Fruit fly (Drosophila melanogaster) whole organism, prepupa: ENCODE results near the gene COX6AL2.
A peak's percentile ranks its signal among the peaks of the same experiment; 100 is the strongest.

Source experiments
- CG10631 ChIP-seq: fragments of 200-800 bp; sonication (Bioruptor generic); optimal IDR thresholded peaks from 2 replicates; lab custom pipeline; 2016; ENCODE audit warnings: missing biosample characterization, missing genetic modification characterization
- CG10669 ChIP-seq: fragments of 200-800 bp; sonication (Bioruptor generic); optimal IDR thresholded peaks from 3 replicates; lab custom pipeline; 2018; ENCODE audit warnings: missing biosample characterization, mild to moderate bottlenecking, missing genetic modification characterization, moderate library complexity
- CG11294 ChIP-seq: fragments of 200-800 bp; sonication (Bioruptor generic); IDR thresholded peaks from 2 replicates; pipeline ENCODE4 v1.3.6; 2022; ENCODE audit warnings: missing biosample characterization, missing genetic modification characterization
- CG11762 ChIP-seq: fragments of 200-800 bp; sonication (Bioruptor generic); optimal IDR thresholded peaks from 3 replicates; lab custom pipeline; 2016; ENCODE audit warnings: missing biosample characterization, missing genetic modification characterization; ENCODE audit not compliant: insufficient read depth
- CG11902 ChIP-seq: fragments of 200-800 bp; sonication (Bioruptor generic); optimal IDR thresholded peaks from 3 replicates; lab custom pipeline; 2016; ENCODE audit warnings: missing biosample characterization, missing genetic modification characterization
- CG15336 ChIP-seq: fragments of 200-800 bp; sonication (Bioruptor generic); IDR thresholded peaks from 2 replicates; pipeline ENCODE4 v1.3.6; 2022; ENCODE audit warnings: missing biosample characterization, missing genetic modification characterization
- CG1621 ChIP-seq: fragments of 200-800 bp; sonication (Bioruptor generic); optimal IDR thresholded peaks from 3 replicates; lab custom pipeline; 2018; ENCODE audit warnings: missing biosample characterization, mild to moderate bottlenecking, missing genetic modification characterization
- CG16779 ChIP-seq: fragments of 200-800 bp; sonication (Bioruptor generic); optimal IDR thresholded peaks from 3 replicates; lab custom pipeline; 2017; ENCODE audit warnings: missing biosample characterization, mild to moderate bottlenecking, missing genetic modification characterization
- CG3032 ChIP-seq: fragments of 200-800 bp; optimal IDR thresholded peaks from 2 replicates; lab custom pipeline; 2019; ENCODE audit warnings: missing biosample characterization, mild to moderate bottlenecking, missing genetic modification characterization, moderate library complexity
- CG31627 ChIP-seq: fragments of 200-800 bp; sonication (Bioruptor generic); optimal IDR thresholded peaks from 3 replicates; lab custom pipeline; 2016; ENCODE audit warnings: missing biosample characterization, missing genetic modification characterization
- CG32006 ChIP-seq: fragments of 200-800 bp; sonication (Bioruptor generic); optimal IDR thresholded peaks from 3 replicates; lab custom pipeline; 2017; ENCODE audit warnings: missing biosample characterization, mild to moderate bottlenecking, missing genetic modification characterization
- CG34406 ChIP-seq: fragments of 200-800 bp; sonication (Bioruptor generic); optimal IDR thresholded peaks from 3 replicates; lab custom pipeline; 2016; ENCODE audit warnings: missing biosample characterization, missing genetic modification characterization
- CG4318 ChIP-seq: fragments of 200-800 bp; sonication (Bioruptor generic); optimal IDR thresholded peaks from 3 replicates; lab custom pipeline; 2017; ENCODE audit warnings: missing biosample characterization, mild to moderate bottlenecking, missing genetic modification characterization
- CG6163 ChIP-seq: fragments of 200-800 bp; sonication (Bioruptor generic); IDR thresholded peaks from 3 replicates; pipeline ENCODE4 v1.3.6; 2022; ENCODE audit warnings: missing biosample characterization, missing genetic modification characterization
- CG6792 ChIP-seq: fragments of 200-800 bp; sonication (Bioruptor generic); optimal IDR thresholded peaks from 3 replicates; lab custom pipeline; 2016; ENCODE audit warnings: missing biosample characterization, missing genetic modification characterization
- CG6808 ChIP-seq: fragments of 200-800 bp; sonication (Bioruptor generic); optimal IDR thresholded peaks from 3 replicates; lab custom pipeline; 2017; ENCODE audit warnings: missing biosample characterization, missing genetic modification characterization, mild to moderate bottlenecking, moderate library complexity, missing genetic modification reagents
- CG7368 ChIP-seq: fragments of 200-800 bp; sonication (Bioruptor generic); optimal IDR thresholded peaks from 3 replicates; lab custom pipeline; 2016; ENCODE audit warnings: missing biosample characterization, missing genetic modification characterization
- CG8319 ChIP-seq: fragments of 200-800 bp; sonication (Bioruptor generic); optimal IDR thresholded peaks from 3 replicates; lab custom pipeline; 2016; ENCODE audit warnings: missing biosample characterization, missing genetic modification characterization
- CG8632 ChIP-seq: fragments of 200-800 bp; sonication (Bioruptor generic); optimal IDR thresholded peaks from 3 replicates; lab custom pipeline; 2016; ENCODE audit warnings: missing biosample characterization, missing genetic modification characterization
- CG9139 ChIP-seq: fragments of 200-800 bp; sonication (Bioruptor generic); optimal IDR thresholded peaks from 3 replicates; lab custom pipeline; 2017; ENCODE audit warnings: missing biosample characterization, mild to moderate bottlenecking, missing genetic modification characterization
- Eip75B ChIP-seq: fragments of 200-800 bp; sonication (Bioruptor generic); optimal IDR thresholded peaks from 3 replicates; lab custom pipeline; 2016; ENCODE audit warnings: missing biosample characterization, missing genetic modification characterization
- Eip78C ChIP-seq: fragments of 200-800 bp; sonication (Bioruptor generic); peaks from one replicate; lab custom pipeline; 2016; ENCODE audit warnings: missing biosample characterization, missing genetic modification characterization
- Eip93F ChIP-seq: fragments of 200-800 bp; sonication (Bioruptor generic); optimal IDR thresholded peaks from 2 replicates; lab custom pipeline; 2016; ENCODE audit warnings: missing biosample characterization, mild to moderate bottlenecking, missing genetic modification characterization
- Ets21C ChIP-seq: fragments of 200-800 bp; sonication (Bioruptor generic); optimal IDR thresholded peaks from 3 replicates; lab custom pipeline; 2016; ENCODE audit warnings: missing biosample characterization, missing genetic modification characterization
- Ets96B ChIP-seq: fragments of 200-800 bp; optimal IDR thresholded peaks from 2 replicates; lab custom pipeline; 2019; ENCODE audit warnings: missing biosample characterization, mild to moderate bottlenecking, missing genetic modification characterization, moderate library complexity
- Gug ChIP-seq: fragments of 200-800 bp; sonication (Bioruptor generic); IDR thresholded peaks from 2 replicates; pipeline ENCODE4 v1.3.6; 2022; ENCODE audit warnings: missing biosample characterization, missing genetic modification characterization
- Hr38 ChIP-seq: sonication (Bioruptor generic); optimal IDR thresholded peaks from 2 replicates; lab custom pipeline; 2016; ENCODE audit warnings: missing biosample characterization, missing genetic modification characterization
- Hr39 ChIP-seq: fragments of 200-800 bp; sonication (Bioruptor generic); optimal IDR thresholded peaks from 2 replicates; lab custom pipeline; 2016; ENCODE audit warnings: missing biosample characterization, missing genetic modification characterization
- Hr4 ChIP-seq: fragments of 200-800 bp; sonication (Bioruptor generic); optimal IDR thresholded peaks from 3 replicates; lab custom pipeline; 2016; ENCODE audit warnings: missing biosample characterization, missing genetic modification characterization
- Met ChIP-seq: fragments of 200-800 bp; sonication (Bioruptor generic); optimal IDR thresholded peaks from 3 replicates; lab custom pipeline; 2016; ENCODE audit warnings: missing biosample characterization, missing genetic modification characterization
- OdsH ChIP-seq: fragments of 200-800 bp; sonication (Bioruptor generic); optimal IDR thresholded peaks from 3 replicates; lab custom pipeline; 2016; ENCODE audit warnings: missing biosample characterization, missing genetic modification characterization
- Smox ChIP-seq: fragments of 200-800 bp; sonication (Bioruptor generic); optimal IDR thresholded peaks from 3 replicates; lab custom pipeline; 2016; ENCODE audit warnings: missing biosample characterization, missing genetic modification characterization
- Sox14 ChIP-seq: fragments of 200-800 bp; sonication (Bioruptor generic); optimal IDR thresholded peaks from 3 replicates; lab custom pipeline; 2016; ENCODE audit warnings: missing biosample characterization, missing genetic modification characterization
- Sox15 ChIP-seq: fragments of 200-800 bp; sonication (Bioruptor generic); optimal IDR thresholded peaks from 3 replicates; lab custom pipeline; 2016; ENCODE audit warnings: missing biosample characterization, missing genetic modification characterization
- achi ChIP-seq: fragments of 200-800 bp; sonication (Bioruptor generic); optimal IDR thresholded peaks from 3 replicates; lab custom pipeline; 2016; ENCODE audit warnings: missing biosample characterization, missing genetic modification characterization
- acj6 ChIP-seq: fragments of 200-800 bp; sonication (Bioruptor generic); optimal IDR thresholded peaks from 3 replicates; lab custom pipeline; 2016; ENCODE audit warnings: missing biosample characterization, missing genetic modification characterization
- cyc ChIP-seq: fragments of 200-800 bp; sonication (Bioruptor generic); optimal IDR thresholded peaks from 3 replicates; lab custom pipeline; 2016; ENCODE audit warnings: missing biosample characterization, missing genetic modification characterization
- dac ChIP-seq: fragments of 200-800 bp; sonication (Bioruptor generic); optimal IDR thresholded peaks from 2 replicates; lab custom pipeline; 2017; ENCODE audit warnings: missing biosample characterization, mild to moderate bottlenecking, missing genetic modification characterization
- dsx ChIP-seq: fragments of 200-800 bp; optimal IDR thresholded peaks from 3 replicates; lab custom pipeline; 2019; ENCODE audit warnings: missing biosample characterization, mild to moderate bottlenecking, missing genetic modification characterization, moderate library complexity; ENCODE audit not compliant: poor library complexity, severe bottlenecking
- eg ChIP-seq: fragments of 200-800 bp; sonication (Bioruptor generic); IDR thresholded peaks from 3 replicates; pipeline ENCODE4 v1.3.6; 2022; ENCODE audit warnings: missing biosample characterization, missing genetic modification characterization
- esn ChIP-seq: fragments of 200-800 bp; sonication (Bioruptor generic); optimal IDR thresholded peaks from 2 replicates; lab custom pipeline; 2016; ENCODE audit warnings: missing biosample characterization, mild to moderate bottlenecking, missing genetic modification characterization, moderate library complexity
- fd59A ChIP-seq: fragments of 200-800 bp; sonication (Bioruptor generic); optimal IDR thresholded peaks from 2 replicates; lab custom pipeline; 2017; ENCODE audit warnings: missing biosample characterization, mild to moderate bottlenecking, missing genetic modification characterization, missing genetic modification reagents
- fd85E ChIP-seq: fragments of 200-800 bp; sonication (Bioruptor generic); optimal IDR thresholded peaks from 3 replicates; lab custom pipeline; 2016; ENCODE audit warnings: missing biosample characterization, missing genetic modification characterization
- lz ChIP-seq: fragments of 200-800 bp; sonication (Bioruptor generic); optimal IDR thresholded peaks from 3 replicates; lab custom pipeline; 2016; ENCODE audit warnings: missing biosample characterization, missing genetic modification characterization
- net ChIP-seq: fragments of 200-800 bp; sonication (Bioruptor generic); optimal IDR thresholded peaks from 3 replicates; lab custom pipeline; 2016; ENCODE audit warnings: missing biosample characterization, missing genetic modification characterization
- pdm3 ChIP-seq: fragments of 200-800 bp; sonication (Bioruptor generic); optimal IDR thresholded peaks from 3 replicates; lab custom pipeline; 2016; ENCODE audit warnings: missing biosample characterization, missing genetic modification characterization
- salr ChIP-seq, 2 experiments: fragments of 200-800 bp; sonication (Bioruptor generic); optimal IDR thresholded peaks; 3 replicates each; lab custom pipeline; 2016 to 2018; ENCODE audit warnings: missing biosample characterization in 2 of 2, missing genetic modification characterization in 2 of 2, mild to moderate bottlenecking in 1 of 2
- spab ChIP-seq: fragments of 200-800 bp; sonication (Bioruptor generic); optimal IDR thresholded peaks from 2 replicates; lab custom pipeline; 2017; ENCODE audit warnings: missing biosample characterization, mild to moderate bottlenecking, missing genetic modification characterization, missing genetic modification reagents
- ss ChIP-seq, 2 experiments: fragments of 200-800 bp; sonication (Bioruptor generic); optimal IDR thresholded peaks; 2 replicates in 1 of 2; 3 replicates in 1 of 2; lab custom pipeline; 2017 to 2018; ENCODE audit warnings: mild to moderate bottlenecking in 2 of 2, missing biosample characterization in 2 of 2, missing genetic modification characterization in 2 of 2, moderate library complexity in 1 of 2
- topi ChIP-seq: fragments of 200-800 bp; sonication (Bioruptor generic); optimal IDR thresholded peaks from 3 replicates; lab custom pipeline; 2016; ENCODE audit warnings: missing biosample characterization, missing genetic modification characterization
- vri ChIP-seq: fragments of 200-800 bp; sonication (Bioruptor generic); optimal IDR thresholded peaks from 3 replicates; lab custom pipeline; 2016; ENCODE audit warnings: missing biosample characterization, mild to moderate bottlenecking, missing genetic modification characterization

Gene COX6AL2

dm6 chr3L:18889222-18889866 is 24.6 kb downstream of the COX6AL2 start:
- TF ChIP-seq dsx (GFP tag; lab: Kevin White, UChicago) (no peak), CG7368 (GFP tag; lab: Kevin White, UChicago) (no peak), Ets21C (GFP tag; lab: Kevin White, UChicago) (no peak), OdsH (GFP tag; lab: Kevin White, UChicago) (peak; percentile 25), Smox (GFP tag; lab: Kevin White, UChicago) (peak; percentile 5), esn (peak; percentile 35), CG10669 (GFP tag; lab: Kevin White, UChicago) (peak; percentile 23), CG16779 (peak; percentile 30), Eip93F (no peak), eg (no peak; the same call in 2 of the 3 replicates), net (GFP tag; lab: Kevin White, UChicago) (peak; percentile 46), CG4318 (GFP tag; lab: Kevin White, UChicago) (no peak), acj6 (GFP tag; lab: Kevin White, UChicago) (peak; percentile 10), CG6808 (GFP tag; lab: Kevin White, UChicago) (peak; percentile 71), vri (GFP tag; lab: Kevin White, UChicago) (peak; percentile 41), Ets96B (tag; lab: Kevin White, UChicago) (peak; percentile 12), salr (GFP tag; optimal IDR thresholded peaks at IDR 0.05; lab: Kevin White, UChicago) (no peak), Eip78C (GFP tag; lab: Kevin White, UChicago) (peak; percentile 80), Hr38 (GFP tag; lab: Kevin White, UChicago) (no peak), CG34406 (GFP tag; lab: Kevin White, UChicago) (no peak), CG10631 (GFP tag; lab: Kevin White, UChicago) (peak; percentile 3), Sox14 (GFP tag; lab: Kevin White, UChicago) (peak; percentile 10), CG6792 (GFP tag; lab: Kevin White, UChicago) (no peak), lz (no peak), Sox15 (no peak), CG31627 (GFP tag; lab: Kevin White, UChicago) (no peak), topi (peak; percentile 14), dac (GFP tag; lab: Kevin White, UChicago) (no peak), fd59A (GFP tag; lab: Kevin White, UChicago) (no peak), CG3032 (peak; percentile 8), pdm3 (GFP tag; lab: Kevin White, UChicago) (peak; percentile 19), Gug (GFP tag; lab: Robert Waterston, UW) (0 out of 2 replicates have a peak, but pooled peaks have one; percentile 27), CG8319 (GFP tag; lab: Kevin White, UChicago) (no peak), CG32006 (GFP tag; lab: Kevin White, UChicago) (peak; percentile 7), CG8632 (peak; percentile 1), CG15336 (GFP tag; lab: Robert Waterston, UW) (peak; percentile 31; the same call in 1 of the 2 replicates), CG11294 (GFP tag; lab: Robert Waterston, UW) (peak; percentile 16; the same call in 1 of the 2 replicates), CG1621 (tag; lab: Kevin White, UChicago) (no peak), CG6163 (GFP tag; lab: Robert Waterston, UW) (peak; percentile 29; the same call in 1 of the 3 replicates), fd85E (no peak), CG9139 (GFP tag; lab: Kevin White, UChicago) (peak; percentile 70), cyc (GFP tag; lab: Kevin White, UChicago) (no peak), Eip75B (GFP tag; lab: Kevin White, UChicago) (no peak), CG11762 (GFP tag; lab: Kevin White, UChicago) (no peak), Hr39 (no peak), achi (GFP tag; lab: Kevin White, UChicago) (no peak), Hr4 (GFP tag; lab: Kevin White, UChicago) (no peak), ss (GFP tag; optimal IDR thresholded peaks at IDR 0.05; lab: Kevin White, UChicago) (peak in 1 of 2 experiments; percentile 78), spab (GFP tag; lab: Kevin White, UChicago) (peak; percentile 36), CG11902 (GFP tag; lab: Kevin White, UChicago) (no peak), Met (GFP tag; lab: Kevin White, UChicago) (peak; percentile 48)
